Fruit fly (Drosophila melanogaster): ENCODE data around the gene Sirup.
A peak's percentile ranks its signal among the peaks of the same experiment; 100 is the strongest.

Gene Sirup

DNA sequence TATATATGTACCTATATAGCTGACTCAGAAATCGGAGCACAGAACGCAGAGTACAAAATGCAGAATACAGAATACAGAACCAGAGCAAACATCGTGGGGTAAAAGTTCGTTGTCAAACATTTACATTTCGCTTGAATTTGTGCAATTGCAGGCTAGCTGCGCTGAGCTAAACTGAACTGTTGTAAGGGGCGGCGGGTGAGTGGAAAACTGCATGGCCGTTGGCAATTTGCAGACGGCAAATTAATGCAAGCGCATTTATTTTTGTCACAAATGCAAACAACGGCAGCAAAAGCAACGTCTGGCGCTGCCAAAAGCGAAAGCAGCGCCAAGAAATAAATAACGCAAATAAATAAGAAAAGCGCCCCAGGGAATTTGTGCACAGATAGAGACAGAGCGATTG, 46.7 kb upstream of the Sirup start:
- TF ChIP-seq foxo (GFP tag; optimal IDR thresholded peaks at IDR 0.05) (no peak), psq (GFP tag; optimal IDR thresholded peaks at IDR 0.05) (no peak), sage (GFP tag; optimal IDR thresholded peaks at IDR 0.05) (no peak), dsf (GFP tag; optimal IDR thresholded peaks at IDR 0.05; ENCODE audit: borderline replicate concordance) (no peak), Dif (GFP tag; optimal IDR thresholded peaks at IDR 0.05; ENCODE audit: partially characterized antibody) (no peak), tai (GFP tag; optimal IDR thresholded peaks at IDR 0.05) (no peak), Myc (optimal IDR thresholded peaks at IDR 0.05) (no peak), N (GFP tag; optimal IDR thresholded peaks at IDR 0.05) (no peak), dmrt93B (GFP tag; optimal IDR thresholded peaks at IDR 0.05) (no peak), HLH106 (tag; optimal IDR thresholded peaks at IDR 0.05) (no peak), CG9705 (GFP tag; optimal IDR thresholded peaks at IDR 0.05) (no peak), GATAd (GFP tag; optimal IDR thresholded peaks at IDR 0.05) (no peak), Jra (GFP tag; optimal IDR thresholded peaks at IDR 0.05) (no peak), Dfd (GFP tag; optimal IDR thresholded peaks at IDR 0.05) (no peak)

dm6 chr2L:7952351-7952750, 46.3 kb upstream of the Sirup start:
- no peak for TF ChIP-seq Sp1 (GFP tag; optimal IDR thresholded peaks at IDR 0.05)
- TF ChIP-seq Rel (GFP tag; optimal IDR thresholded peaks at IDR 0.05) = no peak
- peak; percentile 7 for TF ChIP-seq Rel (tag; optimal IDR thresholded peaks at IDR 0.05)
- no peak for TF ChIP-seq brk (GFP tag; optimal IDR thresholded peaks at IDR 0.05)
- TF ChIP-seq Hnf4 (GFP tag; optimal IDR thresholded peaks at IDR 0.05) = no peak
- no peak for TF ChIP-seq lola (GFP tag; optimal IDR thresholded peaks at IDR 0.05)

dm6 chr2L:7953371-7954017, 45.2 kb upstream of the Sirup start:
- TF ChIP-seq Jra (GFP tag; optimal IDR thresholded peaks at IDR 0.05) (no peak), rgr (GFP tag; optimal IDR thresholded peaks at IDR 0.05) (peak; percentile 18), foxo (GFP tag; optimal IDR thresholded peaks at IDR 0.05) (peak in 1 of 2 experiments; percentile 21), Myc (optimal IDR thresholded peaks at IDR 0.05) (no peak), jim (GFP tag; optimal IDR thresholded peaks at IDR 0.05) (no peak), Abd-B (GFP tag; optimal IDR thresholded peaks at IDR 0.05) (no peak), h (GFP tag; optimal IDR thresholded peaks at IDR 0.05) (peak; percentile 9)

DNA sequence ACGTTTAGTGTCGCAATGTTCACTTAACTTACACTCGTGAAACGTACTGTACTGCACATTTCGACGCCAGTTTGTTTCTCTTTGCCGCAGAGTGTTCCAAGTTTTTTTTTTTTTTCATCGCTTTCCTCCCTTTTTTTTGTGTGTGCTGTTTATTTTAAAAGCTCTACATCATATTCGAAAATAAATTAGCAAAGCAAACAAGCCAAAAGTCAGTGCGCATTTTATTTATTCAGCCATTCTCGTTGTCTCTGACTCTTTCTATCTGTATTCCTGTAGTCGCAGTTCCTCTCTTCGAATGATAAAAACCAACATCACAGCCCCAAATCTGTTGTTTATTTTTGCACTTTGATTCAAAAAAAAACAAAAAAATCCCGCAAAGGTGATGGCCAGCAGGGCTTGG, 44.1 kb upstream of the Sirup start:
- peak; percentile 25 for TF ChIP-seq Sp1 (GFP tag; optimal IDR thresholded peaks at IDR 0.05)
- TF ChIP-seq CG32264 (GFP tag; optimal IDR thresholded peaks at IDR 0.05) = no peak
- peak; percentile 50 for TF ChIP-seq br (GFP tag; optimal IDR thresholded peaks at IDR 0.05)
- no peak for TF ChIP-seq Vsx2 (GFP tag; optimal IDR thresholded peaks at IDR 0.05; ENCODE audit: partially characterized antibody)
- peak; percentile 65 for TF ChIP-seq h (GFP tag; optimal IDR thresholded peaks at IDR 0.05)
- no peak for TF ChIP-seq usp (GFP tag; optimal IDR thresholded peaks at IDR 0.05)
- no peak for TF ChIP-seq woc (GFP tag; optimal IDR thresholded peaks at IDR 0.05)
- TF ChIP-seq rgr (GFP tag; optimal IDR thresholded peaks at IDR 0.05) = peak; percentile 80
- TF ChIP-seq dmrt93B (GFP tag; optimal IDR thresholded peaks at IDR 0.05) = no peak
- peak; percentile 57 for TF ChIP-seq psq (GFP tag; optimal IDR thresholded peaks at IDR 0.05)
- TF ChIP-seq OdsH (GFP tag; optimal IDR thresholded peaks at IDR 0.05) = peak; percentile 72
- TF ChIP-seq GATAd (GFP tag; optimal IDR thresholded peaks at IDR 0.05) = peak; percentile 36
- TF ChIP-seq Myc (optimal IDR thresholded peaks at IDR 0.05) = no peak
- no peak for TF ChIP-seq HLH106 (tag; optimal IDR thresholded peaks at IDR 0.05)
- TF ChIP-seq dl (GFP tag; optimal IDR thresholded peaks at IDR 0.05; ENCODE audit: insufficient read depth in 1 of 2, partially characterized antibody in 2 of 2) = no peak
- no peak for TF ChIP-seq jim (GFP tag; optimal IDR thresholded peaks at IDR 0.05)
- TF ChIP-seq fru (GFP tag; optimal IDR thresholded peaks at IDR 0.05) = peak; percentile 52
- TF ChIP-seq brk (GFP tag; optimal IDR thresholded peaks at IDR 0.05) = peak; percentile 46
- no peak for TF ChIP-seq Mio (GFP tag; optimal IDR thresholded peaks at IDR 0.05)
- no peak for TF ChIP-seq CrebA (GFP tag; optimal IDR thresholded peaks at IDR 0.05; ENCODE audit: borderline replicate concordance)
- TF ChIP-seq Dfd (GFP tag; optimal IDR thresholded peaks at IDR 0.05) = no peak
- TF ChIP-seq Rel (GFP tag; optimal IDR thresholded peaks at IDR 0.05) = no peak
- TF ChIP-seq Rel (tag; optimal IDR thresholded peaks at IDR 0.05) = no peak
- peak; percentile 79 for TF ChIP-seq Hr83 (GFP tag; optimal IDR thresholded peaks at IDR 0.05; ENCODE audit: poor library complexity, severe bottlenecking)
- TF ChIP-seq sage (GFP tag; optimal IDR thresholded peaks at IDR 0.05) = no peak
- no peak for TF ChIP-seq CG9705 (GFP tag; optimal IDR thresholded peaks at IDR 0.05)
- TF ChIP-seq Abd-B (GFP tag; optimal IDR thresholded peaks at IDR 0.05) = no peak
- no peak for TF ChIP-seq pan (optimal IDR thresholded peaks at IDR 0.05)
- no peak for TF ChIP-seq sv (GFP tag; optimal IDR thresholded peaks at IDR 0.05)
- TF ChIP-seq foxo (GFP tag; optimal IDR thresholded peaks at IDR 0.05) = peak; percentile 24 to 44
- TF ChIP-seq N (GFP tag; optimal IDR thresholded peaks at IDR 0.05) = no peak
- peak; percentile 44 for TF ChIP-seq Jra (GFP tag; optimal IDR thresholded peaks at IDR 0.05)
- no peak for TF ChIP-seq Dif (GFP tag; optimal IDR thresholded peaks at IDR 0.05; ENCODE audit: partially characterized antibody)
- TF ChIP-seq ey (GFP tag; optimal IDR thresholded peaks at IDR 0.05) = no peak
- peak; percentile 71 for TF ChIP-seq tai (GFP tag; optimal IDR thresholded peaks at IDR 0.05)
- TF ChIP-seq lola (GFP tag; optimal IDR thresholded peaks at IDR 0.05) = no peak
- TF ChIP-seq Hnf4 (GFP tag; optimal IDR thresholded peaks at IDR 0.05) = peak; percentile 77
- TF ChIP-seq dsf (GFP tag; optimal IDR thresholded peaks at IDR 0.05; ENCODE audit: borderline replicate concordance) = no peak
- no peak for TF ChIP-seq Hr78 (GFP tag; optimal IDR thresholded peaks at IDR 0.05)

All from whole organism, wandering third instar larva.